Worm (Caenorhabditis elegans): ENCODE data around the gene uaf-1.

uaf-1 gene

DNA sequence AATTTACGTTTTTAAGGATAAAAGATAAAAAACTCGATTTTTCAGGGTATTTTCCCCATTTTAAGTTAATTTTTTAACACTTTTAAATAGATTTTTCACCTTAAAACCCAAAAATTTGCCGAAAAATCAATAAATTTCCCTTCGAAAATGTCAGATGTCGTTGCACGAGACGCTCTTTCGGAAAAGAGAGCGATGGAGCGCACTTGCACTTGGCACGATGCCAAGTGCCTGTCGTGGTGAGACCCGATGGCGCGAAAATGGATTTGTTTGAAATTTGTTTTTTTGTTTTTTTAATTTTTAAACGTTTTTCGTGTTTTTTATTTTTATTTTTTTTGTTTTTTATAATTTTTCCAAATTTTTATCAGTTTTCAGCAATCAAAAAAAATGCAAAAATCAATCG lies 4.2 kb upstream of the uaf-1 start, which contains the start of the genes rab-18 and kbp-4 (continued):
- peak; percentile 95 for TF ChIP-seq swsn-7 (tag; optimal IDR thresholded peaks at IDR 0.05)
- peak in 1 of 2 experiments; percentile 69 for TF ChIP-seq ztf-11 (tag; optimal IDR thresholded peaks at IDR 0.05)
- TF ChIP-seq nhr-76 (tag; optimal IDR thresholded peaks at IDR 0.05), result no peak
- TF ChIP-seq C34B4.2 (tag; optimal IDR thresholded peaks at IDR 0.05), result no peak

DNA sequence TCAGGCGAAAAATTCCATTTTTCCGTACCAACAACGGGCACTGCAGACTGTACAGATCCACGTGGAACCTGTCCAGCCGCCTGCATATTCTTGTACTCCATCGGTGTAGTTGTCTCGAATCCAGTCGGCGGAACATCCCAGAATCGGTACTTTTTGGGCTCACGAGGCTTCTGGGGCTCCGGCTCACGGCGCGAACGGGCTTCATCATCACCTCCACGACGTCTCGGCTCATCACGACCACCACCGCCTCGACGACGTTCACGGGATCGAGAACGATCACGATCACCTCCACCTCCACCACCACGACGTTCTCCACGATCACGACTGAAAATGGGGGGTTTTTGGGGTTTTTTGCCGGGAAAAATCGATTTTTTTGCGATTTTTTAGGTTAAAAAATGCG lies 2.2 kb downstream of the uaf-1 start:
- no peak for TF ChIP-seq unc-98 (GFP tag; IDR thresholded peaks at IDR 0.05)
- no peak for TF ChIP-seq nhr-84 (tag; optimal IDR thresholded peaks at IDR 0.05)
- TF ChIP-seq nhr-47 (tag; optimal IDR thresholded peaks at IDR 0.05), result no peak
- TF ChIP-seq skn-1 (tag; optimal IDR thresholded peaks at IDR 0.05), result no peak
- no peak for TF ChIP-seq hpl-2 (GFP tag; optimal IDR thresholded peaks at IDR 0.05)
- no peak for TF ChIP-seq egl-13 (tag; optimal IDR thresholded peaks at IDR 0.05)
- TF ChIP-seq ceh-63 (GFP tag; optimal IDR thresholded peaks at IDR 0.05), result no peak
- no peak for TF ChIP-seq ama-1 (optimal IDR thresholded peaks at IDR 0.05)
- no peak for TF ChIP-seq jun-1 (tag; optimal IDR thresholded peaks at IDR 0.05)

DNA sequence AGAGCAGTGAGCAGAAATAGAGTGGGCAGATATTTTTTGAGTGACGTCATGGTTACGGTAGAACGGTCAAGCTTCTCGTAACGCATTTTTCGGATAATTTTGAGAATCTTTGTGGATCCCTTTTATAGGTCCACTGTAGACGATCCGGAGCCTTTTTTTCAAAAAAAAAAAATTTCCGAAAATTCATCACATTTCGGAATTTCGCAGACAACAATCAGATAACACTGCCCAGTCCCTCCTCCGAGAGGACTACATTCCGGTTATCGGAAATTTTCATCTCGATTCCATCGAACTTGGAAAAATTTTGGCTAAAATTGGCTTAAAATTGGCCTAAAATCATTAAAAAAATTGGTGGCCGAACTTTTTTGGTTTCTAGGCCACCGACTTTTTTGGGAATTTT lies 16.4 kb downstream of the uaf-1 start, which contains the start of gene BE0003N10.6:
TSS of gene BE0003N10.6 (minus strand) at position 101 of the 400 bp plus-strand sequence.
- TF ChIP-seq efl-1 (optimal IDR thresholded peaks at IDR 0.05), result no peak
- TF ChIP-seq efl-1 (GFP tag; optimal IDR thresholded peaks at IDR 0.05 in 1 of 2), result peak in 1 of 2 experiments; percentile 66
- no peak for TF ChIP-seq vab-15 (tag; optimal IDR thresholded peaks at IDR 0.05)

DNA sequence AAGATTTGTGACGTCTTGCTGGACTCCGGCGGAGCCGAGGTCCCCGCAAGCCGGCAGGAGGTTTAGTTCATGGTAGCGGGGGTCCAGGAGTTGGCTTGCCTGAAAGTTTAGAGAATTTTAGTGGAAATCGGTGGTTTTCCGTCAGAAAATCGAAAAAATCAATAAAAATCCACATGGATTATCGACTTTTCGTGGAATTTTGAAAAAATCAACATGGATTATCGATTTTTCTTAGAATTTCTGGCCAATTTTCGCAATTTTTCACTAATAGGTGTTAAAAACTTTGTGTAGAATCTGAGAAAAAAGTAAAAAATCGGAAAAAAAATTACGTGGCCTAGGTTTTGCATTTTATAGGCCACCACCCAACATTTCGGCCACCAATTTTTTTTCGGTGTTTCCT lies 17.5 kb downstream of the uaf-1 start:
- TF ChIP-seq C34B4.2 (tag; optimal IDR thresholded peaks at IDR 0.05), result no peak
- TF ChIP-seq isw-1 (GFP tag; IDR thresholded peaks at IDR 0.05), result no peak
- no peak for TF ChIP-seq lin-35 (GFP tag; optimal IDR thresholded peaks at IDR 0.05)
- no peak for TF ChIP-seq swsn-7 (tag; optimal IDR thresholded peaks at IDR 0.05)
- no peak for TF ChIP-seq Y116A8C.19 (tag; optimal IDR thresholded peaks at IDR 0.05; ENCODE audit: borderline replicate concordance)
- no peak for TF ChIP-seq ceh-88 (GFP tag; IDR thresholded peaks at IDR 0.05)
- TF ChIP-seq lin-15B (tag; optimal IDR thresholded peaks at IDR 0.05), result no peak
- no peak for TF ChIP-seq aha-1 (tag; optimal IDR thresholded peaks at IDR 0.05)
- TF ChIP-seq nhr-77 (tag; optimal IDR thresholded peaks at IDR 0.05), result no peak
- no peak for TF ChIP-seq ztf-4 (tag; optimal IDR thresholded peaks at IDR 0.05)
- no peak for TF ChIP-seq nhr-76 (tag; optimal IDR thresholded peaks at IDR 0.05)
- TF ChIP-seq mab-9 (GFP tag; IDR thresholded peaks at IDR 0.05), result no peak
- no peak for TF ChIP-seq mef-2 (tag; optimal IDR thresholded peaks at IDR 0.05)
- TF ChIP-seq nhr-71 (tag; optimal IDR thresholded peaks at IDR 0.05), result no peak
- TF ChIP-seq egl-13 (tag; optimal IDR thresholded peaks at IDR 0.05), result no peak
- no peak for TF ChIP-seq F16B12.6 (tag; optimal IDR thresholded peaks at IDR 0.05)
- TF ChIP-seq ets-5 (GFP tag; IDR thresholded peaks at IDR 0.05), result no peak
- TF ChIP-seq sptf-1 (tag; optimal IDR thresholded peaks at IDR 0.05), result no peak
- TF ChIP-seq skn-1 (tag; optimal IDR thresholded peaks at IDR 0.05), result no peak

DNA sequence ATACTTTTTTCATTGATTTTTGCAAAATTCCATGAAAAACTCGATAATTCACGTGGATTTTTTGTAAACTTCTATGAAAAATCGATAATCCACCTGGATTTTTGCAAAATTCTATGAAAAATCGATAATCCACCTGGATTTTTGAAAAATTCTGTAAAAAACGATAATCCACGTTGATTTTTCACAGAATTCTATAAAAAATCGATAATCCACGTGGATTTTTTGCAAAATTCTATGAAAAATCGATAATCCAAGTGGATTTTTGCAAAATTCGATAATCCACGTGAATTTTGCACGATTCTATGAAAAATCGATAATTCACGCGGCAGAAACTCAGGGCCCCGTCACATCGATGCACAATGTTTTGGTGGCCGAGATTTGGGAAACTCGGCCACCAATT lies 18.3 kb downstream of the uaf-1 start:
- TF ChIP-seq elt-3 (tag; optimal IDR thresholded peaks at IDR 0.05), result no peak
- no peak for TF ChIP-seq unc-130 (tag; optimal IDR thresholded peaks at IDR 0.05)
- TF ChIP-seq lsy-2 (tag; optimal IDR thresholded peaks at IDR 0.05), result no peak
- no peak for TF ChIP-seq C16A3.4 (tag; optimal IDR thresholded peaks at IDR 0.05)
- TF ChIP-seq C34B4.2 (tag; optimal IDR thresholded peaks at IDR 0.05), result no peak
- TF ChIP-seq nhr-11 (tag; optimal IDR thresholded peaks at IDR 0.05), result no peak
- no peak for TF ChIP-seq hpl-2 (GFP tag; optimal IDR thresholded peaks at IDR 0.05)
- TF ChIP-seq lir-3 (tag; optimal IDR thresholded peaks at IDR 0.05; ENCODE audit: poor library complexity), result no peak
- TF ChIP-seq nhr-28 (tag; optimal IDR thresholded peaks at IDR 0.05), result no peak
- TF ChIP-seq sptf-1 (tag; optimal IDR thresholded peaks at IDR 0.05), result no peak
- no peak for TF ChIP-seq dpl-1 (GFP tag; optimal IDR thresholded peaks at IDR 0.05)
- TF ChIP-seq nhr-77 (tag; optimal IDR thresholded peaks at IDR 0.05), result no peak
- no peak for TF ChIP-seq Y116A8C.19 (tag; optimal IDR thresholded peaks at IDR 0.05; ENCODE audit: borderline replicate concordance)
- TF ChIP-seq unc-86 (tag; optimal IDR thresholded peaks at IDR 0.05), result no peak
- no peak for TF ChIP-seq nhr-84 (tag; optimal IDR thresholded peaks at IDR 0.05)
- TF ChIP-seq snu-23 (GFP tag; optimal IDR thresholded peaks at IDR 0.05), result no peak
- no peak for TF ChIP-seq dsc-1 (tag; optimal IDR thresholded peaks at IDR 0.05)
- TF ChIP-seq nhr-237 (tag; optimal IDR thresholded peaks at IDR 0.05), result no peak
- TF ChIP-seq lin-14 (GFP tag; optimal IDR thresholded peaks at IDR 0.05), result no peak
- no peak for TF ChIP-seq sup-37 (GFP tag; optimal IDR thresholded peaks at IDR 0.05)
